Fruit fly (Drosophila melanogaster): ENCODE data around the gene CG5096.

Gene CG5096

DNA sequence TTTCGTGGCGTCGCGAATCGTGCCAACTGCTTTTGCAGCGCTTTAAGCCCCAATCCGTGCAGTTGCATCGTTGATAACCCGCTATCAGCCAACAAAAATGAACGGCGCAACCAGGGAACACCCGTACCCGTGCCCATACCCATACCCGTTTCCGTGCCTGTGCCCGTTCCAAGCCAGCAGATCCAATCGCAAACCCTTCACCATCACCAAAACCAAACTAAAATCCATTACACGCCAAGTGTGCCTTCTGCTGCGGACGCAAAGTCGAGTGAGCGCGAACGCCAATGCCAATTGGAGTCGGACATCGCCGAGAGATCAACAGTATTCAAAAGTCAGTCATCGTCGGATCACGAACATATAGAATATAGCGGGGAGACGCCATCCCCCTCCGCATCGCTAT, 47.9 kb upstream of the CG5096 start:
- TF ChIP-seq lola (GFP tag; optimal IDR thresholded peaks at IDR 0.05) = no peak
- TF ChIP-seq Hr83 (GFP tag; optimal IDR thresholded peaks at IDR 0.05; ENCODE audit: poor library complexity, severe bottlenecking) = no peak
- TF ChIP-seq CG32264 (GFP tag; optimal IDR thresholded peaks at IDR 0.05) = no peak
- no peak for TF ChIP-seq rgr (GFP tag; optimal IDR thresholded peaks at IDR 0.05)
- no peak for TF ChIP-seq dmrt93B (GFP tag; optimal IDR thresholded peaks at IDR 0.05)
- TF ChIP-seq pan (optimal IDR thresholded peaks at IDR 0.05) = no peak
- TF ChIP-seq dl (GFP tag; optimal IDR thresholded peaks at IDR 0.05; ENCODE audit: insufficient read depth in 1 of 2, partially characterized antibody in 2 of 2) = no peak

DNA sequence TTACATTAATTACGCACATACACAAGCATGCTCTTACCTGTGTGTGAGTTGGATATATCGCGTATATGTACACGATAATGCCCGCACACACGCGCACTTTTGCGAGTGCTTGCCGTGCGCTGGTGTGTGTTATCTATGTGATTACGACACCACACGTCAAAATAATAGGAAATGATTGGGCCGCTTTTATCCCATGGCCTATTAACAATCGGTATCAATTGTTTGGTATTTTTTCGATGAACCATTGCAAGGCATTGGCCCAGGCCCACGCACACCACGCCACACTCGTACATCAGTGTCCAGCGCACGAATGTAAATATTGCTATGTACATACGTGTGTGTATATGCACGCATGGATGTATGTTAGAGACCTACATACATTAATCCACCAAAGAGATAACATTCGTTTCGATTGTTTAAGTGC, 47.2 kb upstream of the CG5096 start:
- peak; percentile 64 for TF ChIP-seq br (GFP tag; optimal IDR thresholded peaks at IDR 0.05)
- no peak for TF ChIP-seq Hr78 (GFP tag; optimal IDR thresholded peaks at IDR 0.05)
- TF ChIP-seq h (GFP tag; optimal IDR thresholded peaks at IDR 0.05) = peak; percentile 78
- TF ChIP-seq Mio (GFP tag; optimal IDR thresholded peaks at IDR 0.05) = no peak
- no peak for TF ChIP-seq dmrt93B (GFP tag; optimal IDR thresholded peaks at IDR 0.05)
- TF ChIP-seq pan (optimal IDR thresholded peaks at IDR 0.05) = no peak
- peak; percentile 80 for TF ChIP-seq Rel (GFP tag; optimal IDR thresholded peaks at IDR 0.05)
- peak; percentile 58 for TF ChIP-seq Rel (tag; optimal IDR thresholded peaks at IDR 0.05)
- TF ChIP-seq dsf (GFP tag; optimal IDR thresholded peaks at IDR 0.05; ENCODE audit: borderline replicate concordance) = no peak
- TF ChIP-seq Hnf4 (GFP tag; optimal IDR thresholded peaks at IDR 0.05) = peak; percentile 57
- TF ChIP-seq ey (GFP tag; optimal IDR thresholded peaks at IDR 0.05) = peak; percentile 58
- TF ChIP-seq Jra (GFP tag; optimal IDR thresholded peaks at IDR 0.05) = peak; percentile 39
- no peak for TF ChIP-seq Abd-B (GFP tag; optimal IDR thresholded peaks at IDR 0.05)
- peak; percentile 33 for TF ChIP-seq HLH106 (tag; optimal IDR thresholded peaks at IDR 0.05)
- no peak for TF ChIP-seq usp (GFP tag; optimal IDR thresholded peaks at IDR 0.05)
- no peak for TF ChIP-seq Myc (optimal IDR thresholded peaks at IDR 0.05)
- peak; percentile 11 for TF ChIP-seq sv (GFP tag; optimal IDR thresholded peaks at IDR 0.05)
- TF ChIP-seq psq (GFP tag; optimal IDR thresholded peaks at IDR 0.05) = peak; percentile 29
- TF ChIP-seq lola (GFP tag; optimal IDR thresholded peaks at IDR 0.05) = no peak
- TF ChIP-seq tai (GFP tag; optimal IDR thresholded peaks at IDR 0.05) = no peak
- TF ChIP-seq foxo (GFP tag; optimal IDR thresholded peaks at IDR 0.05) = peak in 1 of 2 experiments; percentile 16
- peak; percentile 13 for TF ChIP-seq Hr83 (GFP tag; optimal IDR thresholded peaks at IDR 0.05; ENCODE audit: poor library complexity, severe bottlenecking)
- no peak for TF ChIP-seq GATAd (GFP tag; optimal IDR thresholded peaks at IDR 0.05)
- TF ChIP-seq dl (GFP tag; optimal IDR thresholded peaks at IDR 0.05; ENCODE audit: insufficient read depth in 1 of 2, partially characterized antibody in 2 of 2) = no peak
- no peak for TF ChIP-seq CG32264 (GFP tag; optimal IDR thresholded peaks at IDR 0.05)
- no peak for TF ChIP-seq Dif (GFP tag; optimal IDR thresholded peaks at IDR 0.05; ENCODE audit: partially characterized antibody)
- peak; percentile 56 for TF ChIP-seq OdsH (GFP tag; optimal IDR thresholded peaks at IDR 0.05)
- TF ChIP-seq sage (GFP tag; optimal IDR thresholded peaks at IDR 0.05) = peak; percentile 47
- TF ChIP-seq Dfd (GFP tag; optimal IDR thresholded peaks at IDR 0.05) = no peak
- TF ChIP-seq Vsx2 (GFP tag; optimal IDR thresholded peaks at IDR 0.05; ENCODE audit: partially characterized antibody) = no peak
- peak; percentile 58 for TF ChIP-seq rgr (GFP tag; optimal IDR thresholded peaks at IDR 0.05)
- peak; percentile 57 for TF ChIP-seq fru (GFP tag; optimal IDR thresholded peaks at IDR 0.05)
- TF ChIP-seq CG9705 (GFP tag; optimal IDR thresholded peaks at IDR 0.05) = no peak
- peak; percentile 57 for TF ChIP-seq brk (GFP tag; optimal IDR thresholded peaks at IDR 0.05)
- no peak for TF ChIP-seq CrebA (GFP tag; optimal IDR thresholded peaks at IDR 0.05; ENCODE audit: borderline replicate concordance)
- no peak for TF ChIP-seq jim (GFP tag; optimal IDR thresholded peaks at IDR 0.05)
- peak; percentile 72 for TF ChIP-seq N (GFP tag; optimal IDR thresholded peaks at IDR 0.05)
- peak; percentile 56 for TF ChIP-seq Sp1 (GFP tag; optimal IDR thresholded peaks at IDR 0.05)
- TF ChIP-seq woc (GFP tag; optimal IDR thresholded peaks at IDR 0.05) = peak; percentile 55

DNA sequence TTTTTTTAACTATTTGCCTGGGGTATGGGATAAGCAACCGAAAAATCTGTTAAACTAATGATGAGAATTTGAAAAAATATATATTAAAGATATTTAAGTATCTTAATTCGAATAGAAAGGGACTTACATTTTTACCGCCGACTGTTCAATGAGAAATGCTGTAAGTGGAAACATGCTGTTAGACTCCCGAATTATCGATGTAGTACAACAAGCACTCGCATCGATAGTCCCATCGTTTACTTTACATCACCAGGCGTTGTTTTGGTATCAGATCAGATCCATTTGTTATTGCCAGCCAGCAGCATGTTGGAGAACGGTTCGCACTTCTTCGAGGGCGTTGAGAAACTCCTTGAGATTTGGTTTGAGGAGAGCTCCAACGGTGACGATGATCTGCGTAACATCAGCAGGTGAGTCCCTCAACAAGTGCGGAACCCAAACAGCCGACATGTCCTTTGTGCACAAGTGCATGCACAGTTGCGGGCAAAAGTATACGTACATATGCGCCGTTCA, 42.8 kb upstream of the CG5096 start, which contains the start of gene SamDC:
SamDC (plus strand) TSS at position 246 of the 510 bp plus-strand sequence.
- TF ChIP-seq N (GFP tag; optimal IDR thresholded peaks at IDR 0.05) (peak; percentile 97), Vsx2 (GFP tag; optimal IDR thresholded peaks at IDR 0.05; ENCODE audit: partially characterized antibody) (no peak), CG9705 (GFP tag; optimal IDR thresholded peaks at IDR 0.05) (no peak), Myc (optimal IDR thresholded peaks at IDR 0.05) (no peak), dmrt93B (GFP tag; optimal IDR thresholded peaks at IDR 0.05) (no peak), OdsH (GFP tag; optimal IDR thresholded peaks at IDR 0.05) (peak; percentile 24), Jra (GFP tag; optimal IDR thresholded peaks at IDR 0.05) (no peak), Hr83 (GFP tag; optimal IDR thresholded peaks at IDR 0.05; ENCODE audit: poor library complexity, severe bottlenecking) (peak; percentile 71), Hnf4 (GFP tag; optimal IDR thresholded peaks at IDR 0.05) (peak; percentile 28), psq (GFP tag; optimal IDR thresholded peaks at IDR 0.05) (no peak), jim (GFP tag; optimal IDR thresholded peaks at IDR 0.05) (no peak), br (GFP tag; optimal IDR thresholded peaks at IDR 0.05) (no peak), h (GFP tag; optimal IDR thresholded peaks at IDR 0.05) (peak; percentile 46), fru (GFP tag; optimal IDR thresholded peaks at IDR 0.05) (no peak), Dif (GFP tag; optimal IDR thresholded peaks at IDR 0.05; ENCODE audit: partially characterized antibody) (no peak), lola (GFP tag; optimal IDR thresholded peaks at IDR 0.05) (no peak), sv (GFP tag; optimal IDR thresholded peaks at IDR 0.05) (peak; percentile 4), sage (GFP tag; optimal IDR thresholded peaks at IDR 0.05) (peak; percentile 30), GATAd (GFP tag; optimal IDR thresholded peaks at IDR 0.05) (no peak), Hr78 (GFP tag; optimal IDR thresholded peaks at IDR 0.05) (peak; percentile 78), CrebA (GFP tag; optimal IDR thresholded peaks at IDR 0.05; ENCODE audit: borderline replicate concordance) (no peak), tai (GFP tag; optimal IDR thresholded peaks at IDR 0.05) (no peak), Dfd (GFP tag; optimal IDR thresholded peaks at IDR 0.05) (no peak), HLH106 (tag; optimal IDR thresholded peaks at IDR 0.05) (peak; percentile 20), CG32264 (GFP tag; optimal IDR thresholded peaks at IDR 0.05) (no peak), foxo (GFP tag; optimal IDR thresholded peaks at IDR 0.05) (peak in 1 of 2 experiments; percentile 57), pan (optimal IDR thresholded peaks at IDR 0.05) (no peak), dl (GFP tag; optimal IDR thresholded peaks at IDR 0.05; ENCODE audit: insufficient read depth in 1 of 2, partially characterized antibody in 2 of 2) (no peak), dsf (GFP tag; optimal IDR thresholded peaks at IDR 0.05; ENCODE audit: borderline replicate concordance) (no peak), usp (GFP tag; optimal IDR thresholded peaks at IDR 0.05) (no peak), woc (GFP tag; optimal IDR thresholded peaks at IDR 0.05) (peak; percentile 76), brk (GFP tag; optimal IDR thresholded peaks at IDR 0.05) (no peak), rgr (GFP tag; optimal IDR thresholded peaks at IDR 0.05) (peak; percentile 48), Sp1 (GFP tag; optimal IDR thresholded peaks at IDR 0.05) (peak; percentile 19), Mio (GFP tag; optimal IDR thresholded peaks at IDR 0.05) (no peak)
